Fruit fly (Drosophila melanogaster): Measurements from ENCODE around the gene Bhmt.

The Bhmt gene

DNA sequence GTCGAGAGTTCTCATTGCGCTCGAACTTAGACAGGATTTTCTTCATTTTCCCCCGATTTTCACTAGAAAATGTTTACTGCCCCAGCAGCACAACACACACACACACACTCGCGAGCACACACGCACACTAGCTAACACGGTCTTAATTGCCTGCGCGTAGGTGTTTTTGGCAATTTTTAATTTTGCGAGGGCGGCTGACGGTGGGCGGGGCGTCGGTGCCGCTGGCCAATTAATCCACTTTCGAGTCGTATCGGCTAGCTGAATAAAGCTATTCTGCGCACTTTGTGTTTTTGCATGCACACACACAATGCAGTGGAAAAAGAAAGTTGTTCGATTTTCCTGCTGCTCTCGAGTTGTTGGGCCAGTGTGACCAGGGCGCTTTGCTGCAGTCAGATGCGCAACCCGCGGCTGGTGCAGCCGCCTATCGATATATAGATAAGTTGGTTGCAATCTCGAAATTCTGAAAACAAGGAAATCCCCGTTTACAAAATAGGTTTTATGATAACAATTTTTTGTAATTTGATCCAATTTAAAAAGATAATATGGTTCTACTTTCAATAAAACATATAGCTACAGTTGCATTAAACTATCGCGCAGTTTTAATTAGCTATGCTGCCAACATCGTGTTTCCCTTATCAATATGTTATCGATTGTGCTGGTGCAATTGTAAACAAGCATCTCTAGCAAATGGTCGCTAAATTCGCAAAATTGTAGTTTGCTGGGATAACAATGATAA, 11.4 kb upstream of the Bhmt start, which contains the start of the genes Nak and Tango6 (continued):
- TF ChIP-seq Ets21C (GFP tag; optimal IDR thresholded peaks at IDR 0.05) (peak; percentile 46), Sox102F (GFP tag; optimal IDR thresholded peaks at IDR 0.05) (no peak), Hr38 (GFP tag; optimal IDR thresholded peaks at IDR 0.05) (no peak), achi (GFP tag; optimal IDR thresholded peaks at IDR 0.05) (peak; percentile 55), fd59A (GFP tag; optimal IDR thresholded peaks at IDR 0.05) (no peak), CG7368 (GFP tag; optimal IDR thresholded peaks at IDR 0.05) (no peak), CG6792 (GFP tag; optimal IDR thresholded peaks at IDR 0.05) (peak; percentile 8), CG6276 (GFP tag; optimal IDR thresholded peaks at IDR 0.05) (no peak), OdsH (GFP tag; optimal IDR thresholded peaks at IDR 0.05) (no peak), svp (GFP tag) (peak; percentile 65), Hr4 (GFP tag; optimal IDR thresholded peaks at IDR 0.05) (peak; percentile 31), esn (GFP tag; optimal IDR thresholded peaks at IDR 0.05) (peak; percentile 55), Ets96B (tag; optimal IDR thresholded peaks at IDR 0.05) (peak; percentile 8), Eip93F (GFP tag; optimal IDR thresholded peaks at IDR 0.05) (no peak), CG6163 (GFP tag; IDR thresholded peaks at IDR 0.05) (no peak), CG32006 (GFP tag; optimal IDR thresholded peaks at IDR 0.05) (no peak), CG10631 (GFP tag; optimal IDR thresholded peaks at IDR 0.05) (no peak), Smox (GFP tag; optimal IDR thresholded peaks at IDR 0.05) (peak; percentile 28), CG9139 (GFP tag; optimal IDR thresholded peaks at IDR 0.05) (no peak), fd85E (GFP tag; optimal IDR thresholded peaks at IDR 0.05) (no peak), cyc (GFP tag; optimal IDR thresholded peaks at IDR 0.05) (peak; percentile 7), Lpt (GFP tag; optimal IDR thresholded peaks at IDR 0.05) (no peak)

DNA sequence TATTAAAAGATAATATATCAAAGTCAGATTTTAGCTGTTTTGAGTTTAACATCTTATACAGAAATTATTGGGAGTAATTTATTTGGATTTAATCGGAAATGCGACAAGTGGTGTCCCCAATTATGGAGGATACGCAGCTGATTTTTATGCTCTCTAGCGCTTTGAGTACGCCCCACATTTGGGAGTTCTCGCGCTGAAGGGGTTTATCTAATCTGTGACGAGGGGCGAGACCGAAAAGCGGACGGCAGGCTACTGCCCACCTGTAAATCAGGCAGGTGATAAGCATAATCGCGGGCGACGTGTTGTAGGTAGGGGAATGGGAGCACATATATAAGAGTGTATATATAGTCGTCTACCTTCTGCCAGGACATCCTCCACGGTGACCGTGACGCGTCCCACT, 10.8 kb upstream of the Bhmt start:
- TF ChIP-seq vri (GFP tag; optimal IDR thresholded peaks at IDR 0.05) (peak; percentile 1), net (GFP tag; optimal IDR thresholded peaks at IDR 0.05) (no peak)

DNA sequence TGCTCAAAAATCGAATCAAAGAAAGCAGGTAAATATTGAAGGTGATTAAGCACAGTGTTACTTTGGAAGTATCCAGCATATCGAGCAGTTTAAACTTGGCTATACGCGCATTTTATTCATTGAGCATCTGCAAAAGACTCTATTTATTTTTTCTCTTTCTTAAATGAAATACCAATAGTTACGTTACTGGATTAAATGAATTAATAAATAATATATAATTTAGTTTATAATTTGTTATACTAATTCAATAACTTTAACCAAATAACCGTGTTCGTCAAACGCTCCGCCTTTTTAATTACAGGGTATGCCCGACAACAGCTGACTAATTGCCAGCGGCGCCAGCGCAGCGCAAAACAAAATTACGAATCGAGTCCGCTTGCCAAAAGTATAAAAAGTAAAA, 9.7 kb upstream of the Bhmt start:
- TF ChIP-seq CG10631 (GFP tag; optimal IDR thresholded peaks at IDR 0.05) (peak; percentile 22), CG8632 (GFP tag; optimal IDR thresholded peaks at IDR 0.05) (no peak), CG8119 (GFP tag; IDR thresholded peaks at IDR 0.05) (peak; percentile 55; the same call in 2 of the 3 replicates), Eip78C (GFP tag) (no peak), Ets21C (GFP tag; optimal IDR thresholded peaks at IDR 0.05) (no peak), CG7368 (GFP tag; optimal IDR thresholded peaks at IDR 0.05) (no peak), fd85E (GFP tag; optimal IDR thresholded peaks at IDR 0.05) (no peak), vri (GFP tag; optimal IDR thresholded peaks at IDR 0.05) (no peak), CG34406 (GFP tag; optimal IDR thresholded peaks at IDR 0.05) (no peak), achi (GFP tag; optimal IDR thresholded peaks at IDR 0.05) (peak; percentile 37), pdm3 (GFP tag; optimal IDR thresholded peaks at IDR 0.05) (no peak), Lpt (GFP tag; optimal IDR thresholded peaks at IDR 0.05) (no peak), CG9139 (GFP tag; optimal IDR thresholded peaks at IDR 0.05) (no peak), spab (GFP tag; optimal IDR thresholded peaks at IDR 0.05) (no peak), CG3919 (GFP tag; optimal IDR thresholded peaks at IDR 0.05) (no peak), CG10669 (GFP tag; optimal IDR thresholded peaks at IDR 0.05) (no peak), CG4318 (GFP tag; optimal IDR thresholded peaks at IDR 0.05) (no peak), CG6808 (GFP tag; optimal IDR thresholded peaks at IDR 0.05) (peak; percentile 8), Met (GFP tag; optimal IDR thresholded peaks at IDR 0.05) (peak; percentile 27), dac (GFP tag; optimal IDR thresholded peaks at IDR 0.05) (no peak), svp (GFP tag) (peak; percentile 70), Hr39 (GFP tag; optimal IDR thresholded peaks at IDR 0.05) (no peak), Hr4 (GFP tag; optimal IDR thresholded peaks at IDR 0.05) (peak; percentile 39), CG6854 (GFP tag; optimal IDR thresholded peaks at IDR 0.05) (no peak), CG15336 (GFP tag; IDR thresholded peaks at IDR 0.05) (peak; percentile 61), ss (GFP tag; optimal IDR thresholded peaks at IDR 0.05) (no peak), topi (GFP tag; optimal IDR thresholded peaks at IDR 0.05) (peak; percentile 5), CG11762 (GFP tag; optimal IDR thresholded peaks at IDR 0.05; ENCODE audit: insufficient read depth) (no peak), Sox102F (GFP tag; optimal IDR thresholded peaks at IDR 0.05) (no peak), cyc (GFP tag; optimal IDR thresholded peaks at IDR 0.05) (no peak), CG1621 (tag; optimal IDR thresholded peaks at IDR 0.05) (no peak), fd59A (GFP tag; optimal IDR thresholded peaks at IDR 0.05) (no peak), acj6 (GFP tag; optimal IDR thresholded peaks at IDR 0.05) (peak; percentile 15), Sox15 (GFP tag; optimal IDR thresholded peaks at IDR 0.05) (no peak), CG11902 (GFP tag; optimal IDR thresholded peaks at IDR 0.05) (peak; percentile 7)
